Fruit fly (Drosophila melanogaster) whole organism, wandering third instar larva: Measurements from ENCODE around the gene SrpRalpha.
"Not testable (repeated sequence)": the region's sequence is repeated elsewhere in the genome, so short reads cannot be mapped to it uniquely, and the experiment has no call there.

ENCODE experiments used
- Abd-B ChIP-seq: fragments of >200 bp; optimal IDR thresholded peaks from 2 replicates; lab custom pipeline; 2017; ENCODE audit warnings: missing biosample characterization, missing genetic modification characterization
- CG32264 ChIP-seq: fragments of 200-800 bp; sonication (Bioruptor generic); optimal IDR thresholded peaks from 2 replicates; lab custom pipeline; 2016; ENCODE audit warnings: missing biosample characterization, missing genetic modification characterization
- CG9705 ChIP-seq: fragments of 200-800 bp; sonication (Bioruptor generic); optimal IDR thresholded peaks from 2 replicates; lab custom pipeline; 2018; ENCODE audit warnings: missing biosample characterization, mild to moderate bottlenecking, missing genetic modification characterization
- CrebA ChIP-seq: fragments of 200-800 bp; sonication (Bioruptor generic); optimal IDR thresholded peaks from 2 replicates; lab custom pipeline; 2016; ENCODE audit warnings: missing biosample characterization, mild to moderate bottlenecking, missing genetic modification characterization, borderline replicate concordance
- Dfd ChIP-seq: fragments of >200 bp; optimal IDR thresholded peaks from 2 replicates; lab custom pipeline; 2017; ENCODE audit warnings: missing biosample characterization, missing genetic modification characterization
- Dif ChIP-seq: fragments of 200-275, 200-300 bp; sonication (Bioruptor generic); optimal IDR thresholded peaks from 2 replicates; lab custom pipeline; 2018; ENCODE audit warnings: missing biosample characterization, missing genetic modification characterization; ENCODE audit not compliant: partially characterized antibody
- GATAd ChIP-seq: sonication (Bioruptor generic); optimal IDR thresholded peaks from 2 replicates; lab custom pipeline; 2016; ENCODE audit warnings: missing biosample characterization, missing genetic modification characterization
- HLH106 ChIP-seq: fragments of 200-800 bp; optimal IDR thresholded peaks from 3 replicates; lab custom pipeline; 2019; ENCODE audit warnings: missing biosample characterization, mild to moderate bottlenecking, missing genetic modification characterization, moderate library complexity
- Hnf4 ChIP-seq: fragments of 200-800 bp; sonication (Bioruptor generic); optimal IDR thresholded peaks from 2 replicates; lab custom pipeline; 2016; ENCODE audit warnings: missing biosample characterization, mild to moderate bottlenecking, missing genetic modification characterization
- Hr78 ChIP-seq: fragments of >200 bp; optimal IDR thresholded peaks from 2 replicates; lab custom pipeline; 2017; ENCODE audit warnings: missing biosample characterization, missing genetic modification characterization
- Hr83 ChIP-seq: fragments of 200-300 bp; sonication (Bioruptor generic); optimal IDR thresholded peaks from 2 replicates; lab custom pipeline; 2016; ENCODE audit warnings: missing biosample characterization, mild to moderate bottlenecking, missing genetic modification characterization, moderate library complexity; ENCODE audit not compliant: poor library complexity, severe bottlenecking
- Jra ChIP-seq: sonication (Bioruptor generic); optimal IDR thresholded peaks from 2 replicates; lab custom pipeline; 2016; ENCODE audit warnings: missing biosample characterization, missing genetic modification characterization
- Mio ChIP-seq: sonication (Bioruptor generic); optimal IDR thresholded peaks from 2 replicates; lab custom pipeline; 2016; ENCODE audit warnings: missing biosample characterization, missing genetic modification characterization
- Myc ChIP-seq: fragments of >200 bp; optimal IDR thresholded peaks from 2 replicates; lab custom pipeline; 2017
- N ChIP-seq: fragments of >200 bp; optimal IDR thresholded peaks from 2 replicates; lab custom pipeline; 2018; ENCODE audit warnings: missing biosample characterization, missing external identifiers, missing genetic modification characterization
- OdsH ChIP-seq: fragments of 200-800 bp; sonication (Bioruptor generic); optimal IDR thresholded peaks from 2 replicates; lab custom pipeline; 2016; ENCODE audit warnings: missing biosample characterization, mild to moderate bottlenecking, missing genetic modification characterization
- Rel ChIP-seq, 2 experiments: fragments of 200-800 bp; sonication (Bioruptor generic) in 1 of 2; optimal IDR thresholded peaks; 2 replicates in 1 of 2; 3 replicates in 1 of 2; lab custom pipeline; 2016 to 2019; ENCODE audit warnings: mild to moderate bottlenecking in 2 of 2, missing biosample characterization in 2 of 2, missing genetic modification characterization in 2 of 2, moderate library complexity in 1 of 2
- Sp1 ChIP-seq: fragments of 200-800 bp; sonication (Bioruptor generic); optimal IDR thresholded peaks from 3 replicates; lab custom pipeline; 2019; ENCODE audit warnings: missing biosample characterization, mild to moderate bottlenecking, missing genetic modification characterization, moderate library complexity
- Vsx2 ChIP-seq: fragments of 200-300, 225-300 bp; sonication (Bioruptor generic); optimal IDR thresholded peaks from 2 replicates; lab custom pipeline; 2018; ENCODE audit warnings: missing biosample characterization, missing genetic modification characterization; ENCODE audit not compliant: partially characterized antibody
- br ChIP-seq: fragments of 200-800 bp; sonication (Bioruptor generic); optimal IDR thresholded peaks from 2 replicates; lab custom pipeline; 2016; ENCODE audit warnings: missing biosample characterization, missing genetic modification characterization
- brk ChIP-seq: fragments of 200-800 bp; sonication (Bioruptor generic); optimal IDR thresholded peaks from 2 replicates; lab custom pipeline; 2016; ENCODE audit warnings: missing biosample characterization, mild to moderate bottlenecking, missing genetic modification characterization
- dl ChIP-seq, 2 experiments: fragments of 175-275, 200-275 bp in 1 of 2; fragments of 200-275 bp in 1 of 2; sonication (Bioruptor generic); optimal IDR thresholded peaks; lab custom pipeline; 2018; ENCODE audit warnings: mild to moderate bottlenecking in 2 of 2, missing biosample characterization in 2 of 2, missing genetic modification characterization in 2 of 2, moderate library complexity in 2 of 2; ENCODE audit not compliant: partially characterized antibody in 2 of 2, insufficient read depth in 1 of 2
- dmrt93B ChIP-seq: fragments of 200-800 bp; sonication (Bioruptor generic); optimal IDR thresholded peaks from 2 replicates; lab custom pipeline; 2018; ENCODE audit warnings: missing biosample characterization, mild to moderate bottlenecking, missing genetic modification characterization
- dsf ChIP-seq: sonication (Bioruptor generic); optimal IDR thresholded peaks from 2 replicates; lab custom pipeline; 2016; ENCODE audit warnings: missing biosample characterization, missing genetic modification characterization, borderline replicate concordance
- ey ChIP-seq: fragments of 200-800 bp; sonication (Bioruptor generic); optimal IDR thresholded peaks from 2 replicates; lab custom pipeline; 2016; ENCODE audit warnings: missing biosample characterization, missing genetic modification characterization
- foxo ChIP-seq, 2 experiments: fragments of 200-800 bp; sonication (Bioruptor generic); optimal IDR thresholded peaks; 2 replicates in 1 of 2; 3 replicates in 1 of 2; lab custom pipeline; 2016 to 2017; ENCODE audit warnings: missing biosample characterization in 2 of 2, missing genetic modification characterization in 2 of 2
- fru ChIP-seq: fragments of 200-800 bp; sonication (Bioruptor generic); optimal IDR thresholded peaks from 3 replicates; lab custom pipeline; 2016; ENCODE audit warnings: missing biosample characterization, mild to moderate bottlenecking, missing genetic modification characterization
- h ChIP-seq: fragments of 200-800 bp; sonication (Bioruptor generic); optimal IDR thresholded peaks from 3 replicates; lab custom pipeline; 2016; ENCODE audit warnings: missing biosample characterization, mild to moderate bottlenecking, missing genetic modification characterization
- jim ChIP-seq: fragments of 175-275, 200-325 bp; sonication (Bioruptor generic); optimal IDR thresholded peaks from 2 replicates; lab custom pipeline; 2016; ENCODE audit warnings: missing biosample characterization, mild to moderate bottlenecking, missing genetic modification characterization
- lola ChIP-seq: fragments of >200 bp; optimal IDR thresholded peaks from 2 replicates; lab custom pipeline; 2017; ENCODE audit warnings: missing biosample characterization, missing genetic modification characterization
- pan ChIP-seq: fragments of >200 bp; optimal IDR thresholded peaks from 2 replicates; lab custom pipeline; 2017
- psq ChIP-seq: fragments of 200-800 bp; sonication (Bioruptor generic); optimal IDR thresholded peaks from 3 replicates; lab custom pipeline; 2017; ENCODE audit warnings: missing biosample characterization, mild to moderate bottlenecking, missing genetic modification characterization, moderate library complexity
- rgr ChIP-seq: fragments of 200-800 bp; sonication (Bioruptor generic); optimal IDR thresholded peaks from 3 replicates; lab custom pipeline; 2016; ENCODE audit warnings: missing biosample characterization, mild to moderate bottlenecking, missing genetic modification characterization
- sage ChIP-seq: fragments of 200-800 bp; sonication (Bioruptor generic); optimal IDR thresholded peaks from 2 replicates; lab custom pipeline; 2016; ENCODE audit warnings: missing biosample characterization, mild to moderate bottlenecking, missing genetic modification characterization
- sv ChIP-seq: fragments of 200-800 bp; sonication (Bioruptor generic); optimal IDR thresholded peaks from 3 replicates; lab custom pipeline; 2016; ENCODE audit warnings: missing biosample characterization, missing genetic modification characterization
- tai ChIP-seq: sonication (Bioruptor generic); optimal IDR thresholded peaks from 2 replicates; lab custom pipeline; 2016; ENCODE audit warnings: missing biosample characterization, missing genetic modification characterization
- usp ChIP-seq: fragments of >200 bp; optimal IDR thresholded peaks from 2 replicates; lab custom pipeline; 2017; ENCODE audit warnings: missing biosample characterization, missing genetic modification characterization
- woc ChIP-seq: sonication (Bioruptor generic); optimal IDR thresholded peaks from 2 replicates; lab custom pipeline; 2016; ENCODE audit warnings: missing biosample characterization, mild to moderate bottlenecking, missing genetic modification characterization

The SrpRalpha gene

dm6 chrX:11108148-11108844 is 20.6 kb downstream of the SrpRalpha start, which contains the start of gene Hsp60A:
Gene Hsp60A (plus strand): TSS chrX:11108482.
- TF ChIP-seq dmrt93B, result no peak
- TF ChIP-seq sage (GFP tag; lab: Kevin White, UChicago), result peak; percentile 54
- peak; percentile 62 for TF ChIP-seq h
- TF ChIP-seq dsf (GFP tag; lab: Kevin White, UChicago), result no peak
- no peak for TF ChIP-seq Jra (GFP tag; lab: Kevin White, UChicago)
- no peak for TF ChIP-seq tai (GFP tag; lab: Kevin White, UChicago)
- TF ChIP-seq Hr78, result no peak
- no peak for TF ChIP-seq pan (lab: Kevin White, UChicago)
- TF ChIP-seq ey (GFP tag; lab: Kevin White, UChicago), result peak; percentile 41
- TF ChIP-seq brk (GFP tag; lab: Kevin White, UChicago), result no peak
- no peak for TF ChIP-seq CG9705 (GFP tag; lab: Kevin White, UChicago)
- TF ChIP-seq Dif (GFP tag; lab: Kevin White, UChicago), result no peak
- TF ChIP-seq Vsx2, result no peak
- TF ChIP-seq Dfd, result no peak
- TF ChIP-seq rgr, result peak; percentile 34
- TF ChIP-seq Myc, result no peak
- no peak for TF ChIP-seq jim (GFP tag; lab: Kevin White, UChicago)
- TF ChIP-seq woc, result peak; percentile 39
- TF ChIP-seq psq (GFP tag; lab: Kevin White, UChicago), result peak; percentile 31
- peak; percentile 48 for TF ChIP-seq Sp1
- TF ChIP-seq Mio (GFP tag; lab: Kevin White, UChicago), result no peak
- TF ChIP-seq CrebA (GFP tag; lab: Kevin White, UChicago), result no peak
- TF ChIP-seq HLH106 (tag; lab: Kevin White, UChicago), result peak; percentile 64
- TF ChIP-seq dl (GFP tag; optimal IDR thresholded peaks at IDR 0.05; lab: Kevin White, UChicago; ENCODE audit: insufficient read depth in 1 of 2, partially characterized antibody in 2 of 2), result no peak
- TF ChIP-seq CG32264 (GFP tag; lab: Kevin White, UChicago), result no peak
- no peak for TF ChIP-seq Abd-B
- no peak for TF ChIP-seq lola (GFP tag; lab: Kevin White, UChicago)
- TF ChIP-seq N, result no peak
- TF ChIP-seq br (GFP tag; lab: Kevin White, UChicago), result peak; percentile 41
- peak; percentile 38 for TF ChIP-seq fru (GFP tag; lab: Kevin White, UChicago)
- no peak for TF ChIP-seq GATAd (GFP tag; lab: Kevin White, UChicago)
- no peak for TF ChIP-seq Rel (GFP tag; optimal IDR thresholded peaks at IDR 0.05; lab: Kevin White, UChicago)
- TF ChIP-seq Rel (tag; optimal IDR thresholded peaks at IDR 0.05; lab: Kevin White, UChicago), result no peak
- TF ChIP-seq usp, result no peak
- TF ChIP-seq sv (GFP tag; lab: Kevin White, UChicago), result peak; percentile 43
- TF ChIP-seq Hr83 (GFP tag; lab: Kevin White, UChicago), result peak; percentile 8
- TF ChIP-seq Hnf4, result no peak
- peak; percentile 48 for TF ChIP-seq OdsH (GFP tag; lab: Kevin White, UChicago)
- TF ChIP-seq foxo (GFP tag; optimal IDR thresholded peaks at IDR 0.05; lab: Kevin White, UChicago), result peak in 1 of 2 experiments; percentile 58

dm6 chrX:11095973-11096372 is 32.9 kb downstream of the SrpRalpha start, which contains the start of gene CG42249:
Gene CG42249 (plus strand): TSS chrX:11096273.
- not testable (repeated sequence) for TF ChIP-seq Sp1; sage (GFP tag; lab: Kevin White, UChicago); dmrt93B

- TF ChIP-seq usp (no peak), OdsH (GFP tag; lab: Kevin White, UChicago) (no peak), foxo (GFP tag; optimal IDR thresholded peaks at IDR 0.05; lab: Kevin White, UChicago) (no peak), Vsx2 (no peak), Rel (GFP tag; optimal IDR thresholded peaks at IDR 0.05; lab: Kevin White, UChicago) (no peak), Rel (tag; optimal IDR thresholded peaks at IDR 0.05; lab: Kevin White, UChicago) (no peak), Hr83 (GFP tag; lab: Kevin White, UChicago) (no peak), CG32264 (GFP tag; lab: Kevin White, UChicago) (no peak), Jra (GFP tag; lab: Kevin White, UChicago) (no peak), psq (GFP tag; lab: Kevin White, UChicago) (no peak), tai (GFP tag; lab: Kevin White, UChicago) (no peak), Dif (GFP tag; lab: Kevin White, UChicago) (no peak), Abd-B (no peak), rgr (no peak), Hnf4 (no peak)
These were observed 33.6 kb downstream of the SrpRalpha start for dm6 chrX:11095276-11095675.
